Worm (Caenorhabditis elegans): ENCODE results near the gene srbc-19.

Gene srbc-19

DNA sequence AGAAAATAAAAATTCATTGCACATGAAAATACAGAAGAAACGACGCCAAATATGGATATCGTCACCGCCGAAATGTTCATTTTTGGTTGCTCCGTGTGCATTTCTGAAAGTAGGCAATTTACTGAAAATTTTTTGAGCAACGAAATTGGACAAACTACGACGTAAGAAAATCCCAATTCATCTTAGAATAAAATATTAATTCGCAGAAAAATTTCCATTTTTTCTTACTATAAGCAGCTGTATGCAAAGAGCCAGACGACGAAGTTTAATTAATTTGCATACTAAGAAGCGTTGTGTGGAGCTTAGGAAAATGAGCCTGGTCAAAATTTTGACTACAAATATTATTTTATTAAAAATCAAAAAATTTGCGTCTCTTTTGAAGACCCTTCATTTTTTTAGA, at the start of gene srbc-19:
Gene srbc-19 (minus strand): TSS at position 101 of the 400 bp plus-strand sequence.
- TF ChIP-seq mdl-1 (tag; optimal IDR thresholded peaks at IDR 0.05): no peak
- no peak for TF ChIP-seq ets-5 (GFP tag; IDR thresholded peaks at IDR 0.05)
- TF ChIP-seq ceh-8 (GFP tag; optimal IDR thresholded peaks at IDR 0.05): no peak
- TF ChIP-seq unc-130 (tag; optimal IDR thresholded peaks at IDR 0.05): no peak
- no peak for TF ChIP-seq isw-1 (GFP tag; IDR thresholded peaks at IDR 0.05)
- TF ChIP-seq elt-3 (tag; optimal IDR thresholded peaks at IDR 0.05): no peak
- TF ChIP-seq nhr-90 (tag; optimal IDR thresholded peaks at IDR 0.05; ENCODE audit: poor library complexity): no peak
- TF ChIP-seq ztf-4 (tag; optimal IDR thresholded peaks at IDR 0.05): no peak
- TF ChIP-seq lin-35 (GFP tag; optimal IDR thresholded peaks at IDR 0.05): no peak
- TF ChIP-seq vab-15 (tag; optimal IDR thresholded peaks at IDR 0.05): no peak
- no peak for TF ChIP-seq rnt-1 (tag; optimal IDR thresholded peaks at IDR 0.05)
- no peak for TF ChIP-seq sox-4 (tag; optimal IDR thresholded peaks at IDR 0.05)
- TF ChIP-seq fkh-4 (tag; optimal IDR thresholded peaks at IDR 0.05; ENCODE audit: borderline replicate concordance): no peak
- no peak for TF ChIP-seq snpc-4 (tag; optimal IDR thresholded peaks at IDR 0.05)
- no peak for TF ChIP-seq blmp-1 (tag; optimal IDR thresholded peaks at IDR 0.05)
- no peak for TF ChIP-seq fkh-8 (tag; optimal IDR thresholded peaks at IDR 0.05)
- no peak for TF ChIP-seq dpl-1 (GFP tag; optimal IDR thresholded peaks at IDR 0.05)
- TF ChIP-seq mef-2 (tag; optimal IDR thresholded peaks at IDR 0.05): no peak
- no peak for TF ChIP-seq nhr-11 (tag; optimal IDR thresholded peaks at IDR 0.05)
- no peak for TF ChIP-seq pag-3 (tag; optimal IDR thresholded peaks at IDR 0.05; ENCODE audit: borderline replicate concordance, insufficient read depth)

DNA sequence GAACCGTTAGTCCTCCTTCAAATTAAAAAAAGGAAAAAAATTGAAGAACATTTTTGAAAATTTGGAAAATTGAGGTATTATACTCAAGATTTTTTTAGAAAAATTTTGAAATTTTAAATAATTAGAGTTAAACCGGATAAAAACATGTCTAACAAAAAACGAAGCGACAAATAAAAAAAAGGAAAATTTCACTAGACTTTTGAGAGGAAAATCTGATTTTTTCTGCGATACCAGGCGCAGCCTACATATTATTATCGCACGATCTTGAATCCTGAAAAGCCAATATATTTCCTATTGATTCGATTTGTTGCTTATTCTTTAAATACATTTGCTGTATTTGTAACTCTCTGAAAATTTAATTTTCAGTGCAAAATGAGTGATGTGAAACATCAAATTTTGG, 48.8 kb upstream of the srbc-19 start, which contains the start of gene nstp-8:
Gene nstp-8 (plus strand): TSS at position 301 of the 400 bp plus-strand sequence.
- TF ChIP-seq blmp-1 (tag; optimal IDR thresholded peaks at IDR 0.05) (peak; percentile 30), ceh-63 (GFP tag; optimal IDR thresholded peaks at IDR 0.05) (no peak)

DNA sequence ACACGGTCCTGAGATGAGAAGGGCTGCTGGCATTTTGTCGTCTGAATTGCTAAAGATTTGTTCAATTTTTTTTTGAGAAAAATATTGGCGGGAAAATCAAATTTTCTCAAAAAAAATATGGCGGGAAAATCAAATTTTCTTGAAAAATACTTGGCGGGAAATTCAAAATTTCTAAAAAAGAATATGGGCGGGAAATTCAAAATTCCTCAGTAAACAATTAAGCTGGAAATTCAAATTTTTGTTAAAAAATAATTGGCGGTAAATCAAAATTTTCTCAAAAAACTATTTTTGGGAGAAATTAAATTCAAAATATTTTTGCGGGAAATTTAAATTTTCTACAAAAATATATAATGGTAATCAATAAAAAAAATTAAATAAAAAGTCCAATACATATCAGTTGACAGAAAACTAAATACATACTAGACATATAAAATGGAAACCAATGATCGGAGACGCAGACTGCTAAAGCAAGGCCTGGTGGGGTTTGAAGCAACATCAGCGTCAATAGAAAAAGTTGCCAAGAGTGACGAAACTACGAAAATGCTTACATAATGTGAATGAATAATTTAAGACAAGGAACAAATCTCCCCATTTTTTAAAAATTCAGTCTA, 48.0 kb upstream of the srbc-19 start, which contains the start of gene nhr-184:
Gene nhr-184 (minus strand): TSS at position 51 of the 611 bp plus-strand sequence.
- no peak for TF ChIP-seq unc-62 (GFP tag; optimal IDR thresholded peaks at IDR 0.05)
- TF ChIP-seq jun-1 (tag; optimal IDR thresholded peaks at IDR 0.05): no peak
- no peak for TF ChIP-seq ceh-63 (GFP tag; optimal IDR thresholded peaks at IDR 0.05)
- TF ChIP-seq C34B4.2 (tag; optimal IDR thresholded peaks at IDR 0.05): no peak
- peak in 1 of 2 experiments; percentile 14 for TF ChIP-seq lsy-2 (tag; optimal IDR thresholded peaks at IDR 0.05)
- peak; percentile 0 for TF ChIP-seq mep-1 (tag; optimal IDR thresholded peaks at IDR 0.05)
- peak in 1 of 2 experiments; percentile 16 for TF ChIP-seq lin-35 (GFP tag; optimal IDR thresholded peaks at IDR 0.05)
- TF ChIP-seq nhr-20 (tag; optimal IDR thresholded peaks at IDR 0.05): peak; percentile 36
- TF ChIP-seq snu-23 (GFP tag; optimal IDR thresholded peaks at IDR 0.05): peak; percentile 2
- TF ChIP-seq blmp-1 (tag; optimal IDR thresholded peaks at IDR 0.05): peak; percentile 2
- TF ChIP-seq efl-1 (optimal IDR thresholded peaks at IDR 0.05): no peak
- TF ChIP-seq efl-1 (GFP tag; optimal IDR thresholded peaks at IDR 0.05 in 1 of 2): peak in 1 of 2 experiments; percentile 54
- peak; percentile 10 for TF ChIP-seq unc-86 (tag; optimal IDR thresholded peaks at IDR 0.05)
- peak; percentile 11 for TF ChIP-seq nhr-71 (tag; optimal IDR thresholded peaks at IDR 0.05)
- TF ChIP-seq unc-30 (tag; optimal IDR thresholded peaks at IDR 0.05): no peak
- peak; percentile 34 for TF ChIP-seq skn-1 (tag; optimal IDR thresholded peaks at IDR 0.05)
- no peak for TF ChIP-seq ets-5 (GFP tag; IDR thresholded peaks at IDR 0.05)

DNA sequence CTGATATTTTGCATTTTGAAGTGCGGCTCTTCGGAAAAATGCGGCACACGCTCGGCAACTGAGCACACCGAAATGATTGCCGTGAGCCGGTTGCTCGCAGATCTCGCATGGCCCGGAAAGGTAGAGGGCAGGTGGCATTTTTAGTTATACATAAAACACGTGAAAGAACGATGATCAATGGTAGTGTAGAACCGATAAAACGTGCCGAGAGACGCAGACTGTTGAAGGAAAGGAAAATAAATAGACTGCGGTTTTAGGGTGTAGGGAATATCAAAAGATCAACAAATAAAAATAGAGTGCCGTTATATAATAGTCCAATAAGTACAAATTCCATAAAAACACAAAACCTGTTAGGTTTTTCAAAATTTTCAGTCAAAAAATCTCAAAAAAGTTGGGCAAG, 45.4 kb upstream of the srbc-19 start, which contains the start of gene nhr-133:
Gene nhr-133 (minus strand): TSS at position 183 of the 400 bp plus-strand sequence.
- TF ChIP-seq efl-1 (optimal IDR thresholded peaks at IDR 0.05) (peak in 1 of 2 experiments; percentile 17), efl-1 (GFP tag; optimal IDR thresholded peaks at IDR 0.05 in 1 of 2) (no peak), nhr-85 (tag) (no peak), egl-13 (tag; optimal IDR thresholded peaks at IDR 0.05) (no peak), elt-2 (tag; optimal IDR thresholded peaks at IDR 0.05) (peak; percentile 9), dpl-1 (GFP tag; optimal IDR thresholded peaks at IDR 0.05) (peak in 2 of 3 experiments; percentile 2 to 8), mdl-1 (tag; optimal IDR thresholded peaks at IDR 0.05) (peak in 1 of 2 experiments; percentile 62), blmp-1 (tag; optimal IDR thresholded peaks at IDR 0.05) (peak; percentile 22), lin-35 (GFP tag; optimal IDR thresholded peaks at IDR 0.05) (peak in 1 of 2 experiments; percentile 45), nhr-20 (tag; optimal IDR thresholded peaks at IDR 0.05) (peak; percentile 73), snu-23 (GFP tag; optimal IDR thresholded peaks at IDR 0.05) (peak; percentile 39), nhr-71 (tag; optimal IDR thresholded peaks at IDR 0.05) (no peak)

All from whole organism, L1 larva.